Fruit fly (Drosophila melanogaster) Kc167 (cell line): Measurements from ENCODE around the gene CG15019.

Experiments used
- Myc ChIP-seq: fragments of >200 bp; optimal IDR thresholded peaks from 2 replicates; lab custom pipeline; 2017; ENCODE audit warnings: missing external identifiers
- Sin3A ChIP-seq: fragments of >200 bp; optimal IDR thresholded peaks from 2 replicates; lab custom pipeline; 2018; ENCODE audit warnings: missing external identifiers
- h ChIP-seq: fragments of >200 bp; optimal IDR thresholded peaks from 3 replicates; lab custom pipeline; 2018; ENCODE audit warnings: missing external identifiers
- insv ChIP-seq: fragments of >200 bp; optimal IDR thresholded peaks from 3 replicates; lab custom pipeline; 2018; ENCODE audit warnings: missing external identifiers
- psq ChIP-seq: fragments of >200 bp; optimal IDR thresholded peaks from 2 replicates; lab custom pipeline; 2017; ENCODE audit warnings: missing external identifiers
- ttk ChIP-seq: sonication (Bioruptor generic); optimal IDR thresholded peaks from 2 replicates; lab custom pipeline; 2017; ENCODE audit warnings: missing external identifiers

- no peak for TF ChIP-seq Sin3A (lab: Kevin White, UChicago)
- TF ChIP-seq Myc (lab: Kevin White, UChicago): no peak
- TF ChIP-seq psq (lab: Kevin White, UChicago): no peak
- no peak for TF ChIP-seq ttk
- no peak for TF ChIP-seq h (lab: Kevin White, UChicago)
- no peak for TF ChIP-seq insv (lab: Kevin White, UChicago)
Measured at dm6 chr3L:4367339-4367738, 38.5 kb downstream of the CG15019 start, which contains the start of gene CG11342.
